Fruit fly (Drosophila melanogaster): ENCODE measurements around the gene Scsalpha2.

Gene Scsalpha2

DNA sequence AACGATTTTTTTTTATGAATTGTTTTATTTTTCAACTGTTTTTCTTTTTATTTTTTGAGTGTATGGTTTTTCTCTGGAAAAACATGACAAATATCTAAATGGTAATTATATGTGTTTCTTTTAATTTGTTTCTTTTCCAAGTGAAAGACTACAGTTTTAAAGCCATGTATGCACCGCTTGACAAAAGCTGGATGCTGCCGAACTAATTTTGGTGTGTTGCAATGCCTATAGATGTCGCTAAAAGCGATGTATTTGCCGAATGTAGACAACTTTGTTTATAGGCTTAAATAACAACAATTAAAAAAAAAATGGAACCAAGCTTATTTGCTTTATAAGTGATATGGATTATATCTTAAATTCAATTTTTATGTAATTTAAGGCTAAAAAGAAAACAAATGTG is 28.1 kb upstream of the Scsalpha2 start, which contains the start of gene CG15025 (continued):
- TF ChIP-seq CG2678 (tag; optimal IDR thresholded peaks at IDR 0.05) (no peak), Hand (GFP tag; optimal IDR thresholded peaks at IDR 0.05) (no peak), Abd-B (GFP tag; optimal IDR thresholded peaks at IDR 0.05) (peak; percentile 60), Drgx (GFP tag; IDR thresholded peaks at IDR 0.05) (no peak), CG15696 (tag; optimal IDR thresholded peaks at IDR 0.05) (peak; percentile 12), CG31365 (tag; optimal IDR thresholded peaks at IDR 0.05) (no peak), sens-2 (GFP tag; IDR thresholded peaks at IDR 0.05) (no peak), CG31388 (GFP tag; optimal IDR thresholded peaks at IDR 0.05) (no peak), Jarid2 (GFP tag; optimal IDR thresholded peaks at IDR 0.05) (peak; percentile 7), esg (GFP tag; conservative IDR thresholded peaks at IDR 0.05) (no peak), CG9609 (GFP tag; optimal IDR thresholded peaks at IDR 0.05) (peak; percentile 23), grn (GFP tag; optimal IDR thresholded peaks at IDR 0.05) (no peak), CG2199 (GFP tag; IDR thresholded peaks at IDR 0.05) (peak; percentile 97), fd102C (GFP tag; optimal IDR thresholded peaks at IDR 0.05) (no peak), Ets97D (GFP tag; optimal IDR thresholded peaks at IDR 0.05) (peak; percentile 30), CG4617 (GFP tag; optimal IDR thresholded peaks at IDR 0.05; ENCODE audit: borderline replicate concordance) (no peak), CG2889 (GFP tag; IDR thresholded peaks at IDR 0.05) (no peak), CG8478 (optimal IDR thresholded peaks at IDR 0.05) (no peak), CG1792 (GFP tag; optimal IDR thresholded peaks at IDR 0.05) (no peak), Mad (GFP tag; optimal IDR thresholded peaks at IDR 0.05) (peak; percentile 15), chm (GFP tag; IDR thresholded peaks at IDR 0.05) (no peak), HHEX (GFP tag; optimal IDR thresholded peaks at IDR 0.05) (no peak), rib (GFP tag; IDR thresholded peaks at IDR 0.05) (no peak), CG10565 (GFP tag; optimal IDR thresholded peaks at IDR 0.05) (no peak), sob (GFP tag; IDR thresholded peaks at IDR 0.05) (peak; percentile 48; the same call in 1 of the 2 replicates), CG16779 (GFP tag; IDR thresholded peaks at IDR 0.05) (no peak), lov (optimal IDR thresholded peaks at IDR 0.05) (no peak), lov (GFP tag; IDR thresholded peaks at IDR 0.05) (no peak), peb (GFP tag; IDR thresholded peaks at IDR 0.05) (no peak), dysf (GFP tag; IDR thresholded peaks at IDR 0.05) (peak; percentile 17; the same call in 1 of the 3 replicates), exex (tag; optimal IDR thresholded peaks at IDR 0.05) (no peak), wek (GFP tag; optimal IDR thresholded peaks at IDR 0.05) (no peak), Sin3A (optimal IDR thresholded peaks at IDR 0.05) (no peak), Doc2 (GFP tag; IDR thresholded peaks at IDR 0.05) (no peak), CG17328 (GFP tag; IDR thresholded peaks at IDR 0.05) (no peak), CG34224 (GFP tag; IDR thresholded peaks at IDR 0.05; ENCODE audit: partially characterized antibody) (no peak), caup (GFP tag; optimal IDR thresholded peaks at IDR 0.05; ENCODE audit: severe bottlenecking) (no peak), CG10274 (GFP tag; optimal IDR thresholded peaks at IDR 0.05) (no peak), slp2 (GFP tag; optimal IDR thresholded peaks at IDR 0.05) (peak; percentile 7), fd96Cb (tag; optimal IDR thresholded peaks at IDR 0.05) (no peak), CG43689 (GFP tag; IDR thresholded peaks at IDR 0.05) (no peak), gcm2 (GFP tag; optimal IDR thresholded peaks at IDR 0.05) (no peak), sim (GFP tag; IDR thresholded peaks at IDR 0.05) (no peak), repo (GFP tag; optimal IDR thresholded peaks at IDR 0.05) (no peak), gt (GFP tag; IDR thresholded peaks at IDR 0.05) (no peak), Mes4 (GFP tag; optimal IDR thresholded peaks at IDR 0.05) (no peak), CG10654 (GFP tag; optimal IDR thresholded peaks at IDR 0.05) (no peak), Hsf (GFP tag; optimal IDR thresholded peaks at IDR 0.05) (peak; percentile 43), CG15011 (GFP tag; optimal IDR thresholded peaks at IDR 0.05) (no peak), ac (GFP tag; optimal IDR thresholded peaks at IDR 0.05) (no peak), H2.0 (GFP tag; IDR thresholded peaks at IDR 0.05) (no peak), Nf-YA (GFP tag; IDR thresholded peaks at IDR 0.05) (no peak), CG3847 (GFP tag; IDR thresholded peaks at IDR 0.05) (no peak; the same call in 1 of the 2 replicates)

Data from whole organism, embryonic.